Worm (Caenorhabditis elegans) whole organism, mixed stage, embryonic: ENCODE results near the gene col-173.

ENCODE experiments used
- bed-3 ChIP-seq: fragments of 200-800 bp; sonication (Bioruptor generic); optimal IDR thresholded peaks from 3 replicates; lab custom pipeline; 2018; ENCODE audit warnings: mild to moderate bottlenecking, missing genetic modification characterization, moderate library complexity, missing compliant biosample characterization
- ceh-83 ChIP-seq: fragments of 200-800 bp; sonication (Bioruptor generic); optimal IDR thresholded peaks from 2 replicates; lab custom pipeline; 2018; ENCODE audit warnings: mild to moderate bottlenecking, missing genetic modification characterization, missing compliant biosample characterization
- ces-1 ChIP-seq: fragments of 150-350 bp; optimal IDR thresholded peaks from 2 replicates; lab custom pipeline; 2014; ENCODE audit warnings: missing biosample characterization, missing genetic modification reagents, missing genetic modification characterization
- cnd-1 ChIP-seq: fragments of 200-800 bp; sonication (Bioruptor generic); optimal IDR thresholded peaks from 2 replicates; lab custom pipeline; 2018; ENCODE audit warnings: mild to moderate bottlenecking, missing genetic modification characterization, missing compliant biosample characterization
- drap-1 ChIP-seq: fragments of 200-800 bp; sonication (Bioruptor generic); optimal IDR thresholded peaks from 3 replicates; lab custom pipeline; 2018; ENCODE audit warnings: mild to moderate bottlenecking, missing genetic modification characterization, missing compliant biosample characterization
- ham-2 ChIP-seq: fragments of 200-800 bp; sonication (Bioruptor generic); optimal IDR thresholded peaks from 2 replicates; lab custom pipeline; 2018; ENCODE audit warnings: mild to moderate bottlenecking, missing genetic modification characterization, missing compliant biosample characterization
- hlh-1 ChIP-seq: fragments of 150-350 bp; optimal IDR thresholded peaks from 2 replicates; lab custom pipeline; 2014; ENCODE audit warnings: missing biosample characterization, missing genetic modification reagents, missing genetic modification characterization
- lin-13 ChIP-seq: fragments of 150-350 bp; optimal IDR thresholded peaks from 2 replicates; lab custom pipeline; 2014; ENCODE audit warnings: missing biosample characterization, missing genetic modification characterization
- lin-32 ChIP-seq: fragments of 200-800 bp; sonication (Bioruptor generic); optimal IDR thresholded peaks from 2 replicates; lab custom pipeline; 2018; ENCODE audit warnings: mild to moderate bottlenecking, missing genetic modification characterization, missing compliant biosample characterization
- nhr-237 ChIP-seq: fragments of 150-350 bp; optimal IDR thresholded peaks from 2 replicates; lab custom pipeline; 2014; ENCODE audit warnings: missing biosample characterization, missing genetic modification characterization
- nhr-28 ChIP-seq: fragments of 150-350 bp; optimal IDR thresholded peaks from 2 replicates; lab custom pipeline; 2014; ENCODE audit warnings: missing biosample characterization, missing genetic modification characterization
- nhr-76 ChIP-seq: sonication (generic microtip); optimal IDR thresholded peaks from 2 replicates; lab custom pipeline; 2017; ENCODE audit warnings: missing biosample characterization, missing genetic modification characterization
- pha-4 ChIP-seq: fragments of 150-350 bp; optimal IDR thresholded peaks from 2 replicates; lab custom pipeline; 2018; ENCODE audit warnings: missing biosample characterization, missing genetic modification reagents, missing genetic modification characterization
- sptf-1 ChIP-seq: sonication (generic microtip); optimal IDR thresholded peaks from 2 replicates; lab custom pipeline; 2017; ENCODE audit warnings: mild to moderate bottlenecking, missing genetic modification characterization, moderate library complexity, missing compliant biosample characterization
- tbx-8 ChIP-seq: fragments of 200-800 bp; sonication (Bioruptor generic); optimal IDR thresholded peaks from 2 replicates; lab custom pipeline; 2018; ENCODE audit warnings: mild to moderate bottlenecking, missing genetic modification characterization, moderate library complexity, missing compliant biosample characterization
- unc-120 ChIP-seq: sonication (generic microtip); optimal IDR thresholded peaks from 2 replicates; lab custom pipeline; 2017; ENCODE audit warnings: missing genetic modification characterization, missing compliant biosample characterization; ENCODE audit not compliant: poor library complexity, severe bottlenecking
- zip-8 ChIP-seq: fragments of 150-350 bp; optimal IDR thresholded peaks from 2 replicates; lab custom pipeline; 2014; ENCODE audit warnings: missing biosample characterization, missing genetic modification characterization
- ztf-11 ChIP-seq: fragments of 150-350 bp; optimal IDR thresholded peaks from 2 replicates; lab custom pipeline; 2014; ENCODE audit warnings: missing biosample characterization, missing genetic modification characterization

Gene col-173

DNA sequence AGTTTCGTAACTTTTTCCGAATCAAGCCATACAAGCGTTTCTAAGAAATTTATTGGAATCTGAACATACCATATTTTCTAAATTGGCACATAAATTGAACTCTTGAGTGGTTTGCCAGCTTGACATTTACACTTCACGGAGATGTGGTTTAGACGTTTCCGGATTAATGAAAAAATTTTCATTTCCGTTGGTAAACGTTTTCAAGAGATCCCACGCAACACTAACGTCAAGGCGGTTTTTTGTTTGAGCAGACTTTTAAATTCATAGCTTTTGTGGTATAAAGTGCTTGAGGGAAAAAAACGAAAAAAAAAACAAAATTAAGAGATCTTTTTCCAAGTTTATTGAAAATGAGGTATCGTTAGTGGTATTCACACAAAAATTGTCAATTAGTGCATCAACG is 42.2 kb downstream of the col-173 start, which contains the start of gene F41B4.2:
Gene F41B4.2 (minus strand): TSS at position 101 of the 400 bp plus-strand sequence.
- TF ChIP-seq ham-2 (no peak), drap-1 (no peak), lin-13 (tag; lab: Kevin White, UChicago) (no peak), cnd-1 (tag; lab: Kevin White, UChicago) (no peak), tbx-8 (GFP tag; lab: Kevin White, UChicago) (no peak), zip-8 (tag; lab: Kevin White, UChicago) (no peak), unc-120 (tag; lab: Kevin White, UChicago) (no peak), ztf-11 (tag; lab: Kevin White, UChicago) (no peak), lin-32 (GFP tag; lab: Kevin White, UChicago) (no peak), hlh-1 (no peak), bed-3 (GFP tag; lab: Kevin White, UChicago) (no peak), nhr-237 (no peak), nhr-76 (tag; lab: Kevin White, UChicago) (no peak), sptf-1 (no peak), nhr-28 (no peak), ceh-83 (GFP tag; lab: Kevin White, UChicago) (no peak), pha-4 (tag; lab: Kevin White, UChicago) (no peak), ces-1 (GFP tag; lab: Kevin White, UChicago) (no peak)
- TF ChIP-seq, all 35 proteins: peak for 0

- peak; percentile 42 for TF ChIP-seq hlh-1
- TF ChIP-seq unc-120 (tag; lab: Kevin White, UChicago): no peak
These were observed 51.5 kb downstream of the col-173 start, which contains the start of gene F41B4.1 for ce11 chrX:6825840-6826239. Gene F41B4.1 (minus strand): TSS chrX:6825862.
